Worm (Caenorhabditis elegans) whole organism, young adult: ENCODE measurements around the gene fkh-4.

Experiments used
- B0019.2 ChIP-seq: fragments of 200-800 bp; sonication (Bioruptor generic); conservative IDR thresholded peaks from 2 replicates; pipeline ENCODE4 v1.3.6; 2022; ENCODE audit warnings: missing genetic modification reagents, missing genetic modification characterization, missing compliant biosample characterization
- B0035.1 ChIP-seq: sonication (generic microtip); optimal IDR thresholded peaks from 2 replicates; lab custom pipeline; 2016; ENCODE audit warnings: missing genetic modification characterization, mild to moderate bottlenecking, missing compliant biosample characterization, missing genotype, missing genetic modification reagents
- F23B12.7 ChIP-seq: sonication (generic microtip); optimal IDR thresholded peaks from 2 replicates; lab custom pipeline; 2017; ENCODE audit warnings: missing genetic modification characterization, mild to moderate bottlenecking, missing compliant biosample characterization, antibody characterized with exemption, moderate library complexity; ENCODE audit not compliant: insufficient read depth
- F33H1.4 ChIP-seq: fragments of 200-800 bp; sonication (Bioruptor generic); IDR thresholded peaks from 2 replicates; pipeline ENCODE4 v1.3.6; 2022; ENCODE audit warnings: missing genetic modification reagents, missing genetic modification characterization, missing compliant biosample characterization
- F39B2.1 ChIP-seq: fragments of 200-800 bp; sonication (Bioruptor generic); IDR thresholded peaks from 2 replicates; pipeline ENCODE4 v1.3.6; 2022; ENCODE audit warnings: missing genetic modification reagents, missing genetic modification characterization, missing compliant biosample characterization
- F49E8.2 ChIP-seq: sonication (generic microtip); optimal IDR thresholded peaks from 3 replicates; lab custom pipeline; 2017; ENCODE audit warnings: missing genetic modification characterization, mild to moderate bottlenecking, missing compliant biosample characterization, antibody characterized with exemption, moderate library complexity; ENCODE audit not compliant: insufficient read depth
- K11D2.4 ChIP-seq: fragments of 200-800 bp; sonication (Bioruptor generic); IDR thresholded peaks from 2 replicates; pipeline ENCODE4 v1.3.6; 2022; ENCODE audit warnings: missing genetic modification reagents, missing genetic modification characterization, missing compliant biosample characterization
- T07F8.4 ChIP-seq: sonication (generic microtip); optimal IDR thresholded peaks from 2 replicates; lab custom pipeline; 2016; ENCODE audit warnings: mild to moderate bottlenecking, missing genetic modification characterization, moderate library complexity, missing compliant biosample characterization
- T26A5.8 ChIP-seq: sonication (generic microtip); optimal IDR thresholded peaks from 2 replicates; lab custom pipeline; 2016; ENCODE audit warnings: missing genetic modification characterization, missing compliant biosample characterization
- Y53G8AR.9 ChIP-seq: fragments of 200-800 bp; sonication (Bioruptor generic); conservative IDR thresholded peaks from 2 replicates; pipeline ENCODE4 v1.3.6; 2022; ENCODE audit warnings: missing genetic modification reagents, missing genetic modification characterization, missing compliant biosample characterization
- ZK185.1 ChIP-seq: sonication (generic microtip); optimal IDR thresholded peaks from 2 replicates; lab custom pipeline; 2016; ENCODE audit warnings: mild to moderate bottlenecking, missing genetic modification characterization, missing compliant biosample characterization; ENCODE audit not compliant: poor library complexity, severe bottlenecking
- aptf-2 ChIP-seq: fragments of 200-800 bp; sonication (Bioruptor generic); conservative IDR thresholded peaks from 2 replicates; pipeline ENCODE4 v1.3.6; 2022; ENCODE audit warnings: missing genetic modification reagents, missing genetic modification characterization, missing compliant biosample characterization
- aptf-3 ChIP-seq: fragments of 200-800 bp; sonication (Bioruptor generic); IDR thresholded peaks from 2 replicates; pipeline ENCODE4 v1.3.6; 2022; ENCODE audit warnings: missing genetic modification characterization, missing compliant biosample characterization
- atf-7 ChIP-seq: sonication (generic microtip); optimal IDR thresholded peaks from 2 replicates; lab custom pipeline; 2017; ENCODE audit warnings: mild to moderate bottlenecking, missing genetic modification characterization, missing compliant biosample characterization
- ccch-3 ChIP-seq: fragments of 200-800 bp; sonication (Bioruptor generic); optimal IDR thresholded peaks from 2 replicates; lab custom pipeline; 2018; ENCODE audit warnings: mild to moderate bottlenecking, missing genetic modification characterization, missing compliant biosample characterization
- cebp-1 ChIP-seq, 2 experiments: fragments of 200-800 bp in 1 of 2; sonication (Bioruptor generic) in 1 of 2; sonication (generic microtip) in 1 of 2; IDR thresholded peaks in 1 of 2; optimal IDR thresholded peaks in 1 of 2; 2 replicates each; pipeline versions ENCODE4 v1.3.6 to Lab custom; 2017 to 2022; ENCODE audit warnings: missing compliant biosample characterization in 2 of 2, missing genetic modification characterization in 2 of 2, mild to moderate bottlenecking in 1 of 2, missing genetic modification reagents in 1 of 2, moderate library complexity in 1 of 2
- ceh-100 ChIP-seq: fragments of 200-800 bp; sonication (Bioruptor generic); IDR thresholded peaks from 2 replicates; pipeline ENCODE4 v1.3.6; 2022; ENCODE audit warnings: missing genetic modification reagents, missing genetic modification characterization, missing compliant biosample characterization
- ceh-27 ChIP-seq: fragments of 200-800 bp; sonication (Bioruptor generic); optimal IDR thresholded peaks from 2 replicates; lab custom pipeline; 2018; ENCODE audit warnings: mild to moderate bottlenecking, missing genetic modification characterization, moderate library complexity, missing compliant biosample characterization
- ceh-40 ChIP-seq: fragments of 200-800 bp; sonication (Bioruptor generic); IDR thresholded peaks from 2 replicates; pipeline ENCODE4 v1.3.6; 2022; ENCODE audit warnings: missing genetic modification characterization, missing compliant biosample characterization
- ceh-79 ChIP-seq: sonication (generic microtip); optimal IDR thresholded peaks from 2 replicates; lab custom pipeline; 2017; ENCODE audit warnings: mild to moderate bottlenecking, missing genetic modification characterization, missing compliant biosample characterization
- ceh-91 ChIP-seq: fragments of 200-800 bp; sonication (Bioruptor generic); IDR thresholded peaks from 2 replicates; pipeline ENCODE4 v1.3.6; 2022; ENCODE audit warnings: missing genetic modification reagents, missing genetic modification characterization, missing compliant biosample characterization
- die-1 ChIP-seq: sonication (generic microtip); optimal IDR thresholded peaks from 2 replicates; lab custom pipeline; 2016; ENCODE audit warnings: missing genotype, mild to moderate bottlenecking, missing genetic modification characterization, missing compliant biosample characterization
- dpl-1 ChIP-seq: fragments of 150-350 bp; optimal IDR thresholded peaks from 2 replicates; lab custom pipeline; 2014; ENCODE audit warnings: missing biosample characterization, missing genetic modification reagents, missing genetic modification characterization
- egl-44 ChIP-seq: fragments of 200-800 bp; sonication (Bioruptor generic); IDR thresholded peaks from 2 replicates; pipeline ENCODE4 v1.3.6; 2022; ENCODE audit warnings: missing genetic modification reagents, missing genetic modification characterization, missing compliant biosample characterization
- ekl-4 ChIP-seq: fragments of 200-800 bp; sonication (Bioruptor generic); IDR thresholded peaks from 2 replicates; pipeline ENCODE4 v1.3.6; 2022; ENCODE audit warnings: missing genetic modification reagents, missing genetic modification characterization, missing compliant biosample characterization
- him-1 ChIP-seq: sonication (generic microtip); optimal IDR thresholded peaks from 2 replicates; lab custom pipeline; 2016; ENCODE audit warnings: missing genotype, missing genetic modification reagents, missing genetic modification characterization, missing compliant biosample characterization
- hlh-12 ChIP-seq: sonication (generic microtip); optimal IDR thresholded peaks from 2 replicates; lab custom pipeline; 2016; ENCODE audit warnings: missing genetic modification characterization, missing compliant biosample characterization
- hlh-26 ChIP-seq: fragments of 200-800 bp; sonication (Bioruptor generic); conservative IDR thresholded peaks from 2 replicates; pipeline ENCODE4 v1.3.6; 2022; ENCODE audit warnings: missing genetic modification reagents, missing genetic modification characterization, missing compliant biosample characterization
- hmg-1.2 ChIP-seq: fragments of 200-800 bp; sonication (Bioruptor generic); IDR thresholded peaks from 2 replicates; pipeline ENCODE4 v1.3.6; 2022; ENCODE audit warnings: missing genetic modification reagents, missing genetic modification characterization, missing compliant biosample characterization
- let-526 ChIP-seq: fragments of 200-800 bp; sonication (Bioruptor generic); IDR thresholded peaks from 2 replicates; pipeline ENCODE4 v1.3.6; 2022; ENCODE audit warnings: missing genetic modification reagents, missing genetic modification characterization, missing compliant biosample characterization
- lin-26 ChIP-seq: fragments of 200-800 bp; sonication (Bioruptor generic); IDR thresholded peaks from 2 replicates; pipeline ENCODE4 v1.3.6; 2022; ENCODE audit warnings: missing genetic modification reagents, missing genetic modification characterization, missing compliant biosample characterization
- lir-1 ChIP-seq: fragments of 200-800 bp; sonication (Bioruptor generic); conservative IDR thresholded peaks from 2 replicates; pipeline ENCODE4 v1.3.6; 2022; ENCODE audit warnings: missing genetic modification reagents, missing genetic modification characterization, missing compliant biosample characterization
- madf-10 ChIP-seq: sonication (generic microtip); optimal IDR thresholded peaks from 2 replicates; lab custom pipeline; 2016; ENCODE audit warnings: mild to moderate bottlenecking, missing genetic modification characterization, missing compliant biosample characterization
- madf-3 ChIP-seq: fragments of 200-800 bp; sonication (Bioruptor generic); IDR thresholded peaks from 2 replicates; pipeline ENCODE4 v1.3.6; 2022; ENCODE audit warnings: missing genetic modification reagents, missing genetic modification characterization, missing compliant biosample characterization
- mel-28 ChIP-seq: sonication (generic microtip); optimal IDR thresholded peaks from 2 replicates; lab custom pipeline; 2016; ENCODE audit warnings: borderline replicate concordance, mild to moderate bottlenecking, missing genetic modification characterization, missing compliant biosample characterization
- mes-4 ChIP-seq: sonication (generic microtip); optimal IDR thresholded peaks from 2 replicates; lab custom pipeline; 2016; ENCODE audit warnings: missing genotype, missing genetic modification characterization, missing compliant biosample characterization
- mxl-1 ChIP-seq: sonication (generic microtip); optimal IDR thresholded peaks from 2 replicates; lab custom pipeline; 2016; ENCODE audit warnings: missing genetic modification characterization, missing compliant biosample characterization
- nfya-1 ChIP-seq: sonication (generic microtip); optimal IDR thresholded peaks from 2 replicates; lab custom pipeline; 2017; ENCODE audit warnings: antibody characterized with exemption, missing compliant biosample characterization, missing genetic modification characterization, borderline replicate concordance; ENCODE audit not compliant: insufficient read depth
- sdz-38 ChIP-seq: sonication (generic microtip); optimal IDR thresholded peaks from 2 replicates; lab custom pipeline; 2016; ENCODE audit warnings: missing genotype, missing genetic modification characterization, missing compliant biosample characterization
- snpc-1.1 ChIP-seq: sonication (generic microtip); optimal IDR thresholded peaks from 2 replicates; lab custom pipeline; 2017; ENCODE audit warnings: missing genetic modification characterization, mild to moderate bottlenecking, missing compliant biosample characterization, antibody characterized with exemption, moderate library complexity, missing genotype, missing genetic modification reagents; ENCODE audit not compliant: insufficient read depth
- tbx-9 ChIP-seq: sonication (generic microtip); optimal IDR thresholded peaks from 2 replicates; lab custom pipeline; 2016; ENCODE audit warnings: borderline replicate concordance, missing genetic modification characterization, inconsistent platforms, missing compliant biosample characterization
- tlf-1 ChIP-seq: fragments of 200-800 bp; sonication (Bioruptor generic); optimal IDR thresholded peaks from 2 replicates; lab custom pipeline; 2018; ENCODE audit warnings: mild to moderate bottlenecking, missing genetic modification characterization, missing compliant biosample characterization
- xnd-1 ChIP-seq: sonication (generic microtip); optimal IDR thresholded peaks from 2 replicates; lab custom pipeline; 2016; ENCODE audit warnings: missing genotype, missing genetic modification reagents, missing genetic modification characterization, missing compliant biosample characterization
- zfh-2 ChIP-seq: fragments of 200-800 bp; sonication (Bioruptor generic); conservative IDR thresholded peaks from 2 replicates; pipeline ENCODE4 v1.3.6; 2022; ENCODE audit warnings: missing genetic modification reagents, missing genetic modification characterization, missing compliant biosample characterization
- ztf-18 ChIP-seq: sonication (generic microtip); optimal IDR thresholded peaks from 2 replicates; lab custom pipeline; 2016; ENCODE audit warnings: missing genotype, mild to moderate bottlenecking, missing genetic modification characterization, missing compliant biosample characterization
- ztf-22 ChIP-seq: fragments of 200-800 bp; sonication (Bioruptor generic); optimal IDR thresholded peaks from 2 replicates; lab custom pipeline; 2018; ENCODE audit warnings: mild to moderate bottlenecking, missing genetic modification characterization, moderate library complexity, missing compliant biosample characterization
- ztf-3 ChIP-seq: fragments of 200-800 bp; sonication (Bioruptor generic); optimal IDR thresholded peaks from 2 replicates; lab custom pipeline; 2018; ENCODE audit warnings: mild to moderate bottlenecking, missing genetic modification characterization, missing compliant biosample characterization
- ztf-6 ChIP-seq: fragments of 200-800 bp; sonication (Bioruptor generic); IDR thresholded peaks from 2 replicates; pipeline ENCODE4 v1.3.6; 2022; ENCODE audit warnings: missing genetic modification reagents, missing genetic modification characterization, missing compliant biosample characterization

Gene fkh-4

DNA sequence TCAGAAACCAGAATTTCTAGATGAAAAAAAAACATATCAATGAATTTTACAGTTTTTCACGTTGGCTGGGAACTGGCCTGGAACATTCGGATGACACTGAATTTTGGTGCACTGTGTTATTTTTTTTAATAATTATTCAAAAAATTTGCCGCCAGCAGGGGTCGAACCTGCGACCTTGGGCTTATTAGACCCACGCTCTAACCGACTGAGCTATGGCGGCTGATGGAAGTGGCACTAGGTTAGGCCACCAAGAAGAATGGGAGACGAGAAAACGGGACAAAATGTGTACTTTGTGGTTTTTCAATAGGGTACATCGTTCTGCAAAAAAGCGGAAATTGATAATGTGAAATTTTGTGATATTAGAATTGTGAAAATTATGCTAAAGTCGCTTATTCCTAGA, 13.7 kb downstream of the fkh-4 start (continued):
- TF ChIP-seq mel-28 (tag; lab: Kevin White, UChicago), result no peak
- peak; percentile 31 for TF ChIP-seq ZK185.1 (tag; lab: Kevin White, UChicago)
- no peak for TF ChIP-seq tlf-1 (GFP tag; lab: Kevin White, UChicago)
- TF ChIP-seq ceh-27 (GFP tag; lab: Kevin White, UChicago), result no peak
- no peak for TF ChIP-seq hlh-12 (tag; lab: Kevin White, UChicago)
- peak; percentile 37; the same call in 1 of the 2 replicates for TF ChIP-seq ekl-4
- no peak for TF ChIP-seq Y53G8AR.9 (GFP tag; lab: Robert Waterston, UW)
- no peak for TF ChIP-seq xnd-1 (tag; lab: Kevin White, UChicago)
- no peak for TF ChIP-seq aptf-2 (GFP tag; lab: Robert Waterston, UW)
- TF ChIP-seq mxl-1 (tag; lab: Kevin White, UChicago), result peak; percentile 33
- TF ChIP-seq snpc-1.1 (tag; lab: Kevin White, UChicago), result peak; percentile 17
- TF ChIP-seq F49E8.2, result no peak
- no peak for TF ChIP-seq lir-1 (GFP tag; lab: Robert Waterston, UW)
- TF ChIP-seq ccch-3 (GFP tag; lab: Kevin White, UChicago), result no peak
- peak; percentile 55 for TF ChIP-seq hmg-1.2 (GFP tag; lab: Robert Waterston, UW)
- TF ChIP-seq K11D2.4 (GFP tag; lab: Robert Waterston, UW), result no peak
- no peak for TF ChIP-seq tbx-9 (tag; lab: Kevin White, UChicago)
- no peak for TF ChIP-seq atf-7 (tag; lab: Kevin White, UChicago)
- TF ChIP-seq ztf-18 (tag; lab: Kevin White, UChicago), result peak; percentile 40
- TF ChIP-seq ceh-40 (GFP tag; lab: Robert Waterston, UW), result 0 out of 2 replicates have a peak, but pooled peaks have one; percentile 61
- no peak for TF ChIP-seq sdz-38 (tag; lab: Kevin White, UChicago)
- TF ChIP-seq cebp-1 (GFP tag; IDR thresholded peaks at IDR 0.05; lab: Robert Waterston, UW), result no peak
- TF ChIP-seq cebp-1 (tag; optimal IDR thresholded peaks at IDR 0.05; lab: Kevin White, UChicago), result no peak
- TF ChIP-seq ztf-22 (GFP tag; lab: Kevin White, UChicago), result no peak
- TF ChIP-seq ceh-79 (tag; lab: Kevin White, UChicago), result peak; percentile 13
- no peak for TF ChIP-seq let-526 (GFP tag; lab: Robert Waterston, UW)
- TF ChIP-seq F33H1.4 (GFP tag; lab: Robert Waterston, UW), result no peak
- TF ChIP-seq madf-3 (GFP tag; lab: Robert Waterston, UW), result no peak
- TF ChIP-seq ztf-3 (GFP tag; lab: Kevin White, UChicago), result no peak
- no peak for TF ChIP-seq nfya-1 (tag; lab: Kevin White, UChicago)
- no peak for TF ChIP-seq hlh-26 (GFP tag; lab: Robert Waterston, UW)
- TF ChIP-seq F39B2.1, result no peak
- TF ChIP-seq B0019.2 (GFP tag; lab: Robert Waterston, UW), result no peak
- no peak for TF ChIP-seq T26A5.8
- peak; percentile 69 for TF ChIP-seq lin-26
- peak; percentile 44 for TF ChIP-seq madf-10
- peak; percentile 50; the same call in 1 of the 2 replicates for TF ChIP-seq egl-44
- TF ChIP-seq T07F8.4, result peak; percentile 12
- TF ChIP-seq aptf-3 (GFP tag; lab: Robert Waterston, UW), result no peak
- TF ChIP-seq F23B12.7 (tag; lab: Kevin White, UChicago), result peak; percentile 64
- TF ChIP-seq die-1 (tag; lab: Kevin White, UChicago), result peak; percentile 65
- no peak for TF ChIP-seq ztf-6 (GFP tag; lab: Robert Waterston, UW)
- TF ChIP-seq mes-4 (tag; lab: Kevin White, UChicago), result no peak
- TF ChIP-seq ceh-100 (GFP tag; lab: Robert Waterston, UW), result no peak
- TF ChIP-seq zfh-2 (GFP tag; lab: Robert Waterston, UW), result no peak
- no peak for TF ChIP-seq dpl-1 (GFP tag; lab: Kevin White, UChicago)
- no peak for TF ChIP-seq B0035.1 (tag; lab: Kevin White, UChicago)
- TF ChIP-seq ceh-91 (GFP tag; lab: Robert Waterston, UW), result no peak
- peak; percentile 85 for TF ChIP-seq him-1
